Worm (Caenorhabditis elegans) whole organism, dauer: ENCODE measurements around the gene T28A11.20.

ENCODE experiments used
- unc-62 ChIP-seq: sonication (generic microtip); optimal IDR thresholded peaks from 2 replicates; lab custom pipeline; 2017; ENCODE audit warnings: missing biosample characterization, missing genetic modification reagents, missing genetic modification characterization

Gene T28A11.20

DNA sequence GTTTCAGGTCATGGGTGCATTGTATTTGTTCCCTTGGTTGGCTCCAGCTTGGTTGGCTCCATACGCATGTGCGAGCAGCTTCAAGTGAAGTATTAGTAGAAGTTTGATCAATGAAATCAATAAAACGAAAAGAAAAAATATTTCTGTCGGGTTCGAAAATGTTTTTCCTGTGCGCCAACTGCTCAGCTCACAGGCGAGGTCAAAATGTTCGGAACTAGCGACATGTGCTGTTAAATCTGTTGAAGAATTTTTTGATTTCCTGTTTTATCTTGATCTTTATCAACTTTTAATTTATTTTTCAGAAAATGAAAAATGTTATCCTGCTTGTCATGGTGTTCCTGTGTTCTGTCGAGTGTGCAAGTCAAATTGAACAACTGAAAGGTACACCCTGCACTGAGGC, 8.5 kb upstream of the T28A11.20 start, which contains the start of gene T28A11.25:
TSS of gene T28A11.25 (plus strand) at position 301 of the 400 bp plus-strand sequence.
- TF ChIP-seq unc-62 (GFP tag; lab: Kevin White, UChicago), result no peak

DNA sequence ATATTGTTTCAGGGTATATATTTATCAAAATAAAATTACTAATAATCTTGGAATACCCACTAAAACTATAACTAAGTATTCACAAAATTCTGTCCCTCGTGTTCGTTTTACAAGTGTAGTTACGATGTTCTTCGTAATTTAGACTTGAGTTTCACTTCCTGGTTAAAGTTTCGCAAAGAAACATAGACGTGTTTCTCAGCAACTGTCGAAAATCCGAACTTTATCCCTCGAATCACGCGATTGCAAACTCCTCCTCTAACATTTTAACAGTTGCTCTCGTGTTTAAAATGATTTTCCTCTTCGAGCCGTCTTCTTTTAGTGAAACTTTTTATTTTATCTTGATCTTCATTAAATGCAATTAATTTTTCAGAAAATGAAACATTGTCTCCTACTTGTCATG, 7.0 kb upstream of the T28A11.20 start, which contains the start of gene T28A11.2:
TSS of gene T28A11.2 (plus strand) at position 371 of the 400 bp plus-strand sequence.
- no peak for TF ChIP-seq unc-62 (GFP tag; lab: Kevin White, UChicago)

DNA sequence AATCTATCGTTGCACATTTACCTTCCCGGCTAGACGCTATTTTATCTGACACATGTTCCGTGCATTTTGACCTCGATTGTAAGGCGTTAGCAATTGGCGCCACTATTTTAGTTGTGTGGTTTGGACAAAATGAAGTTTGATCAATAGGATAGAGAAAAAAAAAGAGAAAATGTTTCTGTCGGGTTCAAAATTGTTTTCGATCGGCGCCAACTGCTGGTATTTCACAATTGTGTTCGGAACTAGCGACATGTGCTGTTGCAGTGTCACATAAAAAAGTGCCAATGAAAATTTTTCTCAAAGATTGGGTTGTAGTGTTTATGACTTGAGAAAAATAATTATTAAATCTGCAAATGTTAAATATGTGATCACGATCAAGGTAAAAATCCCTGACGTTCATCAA, 6.1 kb upstream of the T28A11.20 start:
- no peak for TF ChIP-seq unc-62 (GFP tag; lab: Kevin White, UChicago)

DNA sequence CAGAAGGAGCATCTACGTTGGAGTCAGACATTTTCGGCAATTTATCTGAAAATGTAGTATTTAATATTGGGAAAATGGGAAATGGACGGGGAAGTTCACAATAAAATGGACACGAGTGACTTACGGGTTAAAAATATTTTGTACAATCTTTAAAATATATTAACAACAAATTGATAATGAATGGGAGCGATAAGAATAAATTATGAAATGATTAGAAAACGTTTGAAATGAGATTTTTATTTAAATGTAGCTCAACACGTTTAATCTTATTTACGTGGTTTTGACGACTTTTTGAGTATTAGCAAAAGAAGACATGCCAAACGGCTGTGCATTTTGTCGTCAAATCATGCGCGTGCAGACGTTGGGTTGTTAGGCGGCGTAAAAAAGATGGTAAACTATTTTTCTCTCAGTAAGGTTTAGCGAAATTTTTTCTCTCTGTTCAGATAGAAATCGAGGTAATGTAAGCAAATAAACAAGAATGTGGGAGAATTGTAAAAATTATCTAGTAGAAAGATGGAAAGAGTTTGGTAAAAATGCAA, 5.1 kb upstream of the T28A11.20 start, which contains the start of gene fbxa-64:
TSS of gene fbxa-64 (minus strand) at position 51 of the 539 bp plus-strand sequence.
- no peak for TF ChIP-seq unc-62 (GFP tag; lab: Kevin White, UChicago)

DNA sequence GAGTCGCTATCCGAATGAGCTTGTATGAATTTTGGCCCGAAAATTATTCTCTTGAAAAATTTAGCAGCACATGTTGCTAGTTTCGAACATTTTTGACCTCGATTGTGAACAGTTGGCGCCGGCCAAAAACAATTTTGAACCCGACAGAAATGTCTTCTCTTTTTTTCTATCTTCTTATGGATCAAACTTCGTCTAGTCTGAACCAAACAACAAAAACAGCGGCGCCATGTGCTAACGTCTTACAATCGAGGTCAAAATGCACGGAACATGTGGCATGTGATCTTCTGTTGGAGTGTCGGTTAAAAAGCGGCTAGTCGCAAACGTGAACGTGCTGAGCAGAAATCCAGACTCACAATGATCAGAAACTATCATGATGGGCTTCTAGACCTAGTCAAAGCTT, 3.1 kb upstream of the T28A11.20 start:
- TF ChIP-seq unc-62 (GFP tag; lab: Kevin White, UChicago), result no peak

DNA sequence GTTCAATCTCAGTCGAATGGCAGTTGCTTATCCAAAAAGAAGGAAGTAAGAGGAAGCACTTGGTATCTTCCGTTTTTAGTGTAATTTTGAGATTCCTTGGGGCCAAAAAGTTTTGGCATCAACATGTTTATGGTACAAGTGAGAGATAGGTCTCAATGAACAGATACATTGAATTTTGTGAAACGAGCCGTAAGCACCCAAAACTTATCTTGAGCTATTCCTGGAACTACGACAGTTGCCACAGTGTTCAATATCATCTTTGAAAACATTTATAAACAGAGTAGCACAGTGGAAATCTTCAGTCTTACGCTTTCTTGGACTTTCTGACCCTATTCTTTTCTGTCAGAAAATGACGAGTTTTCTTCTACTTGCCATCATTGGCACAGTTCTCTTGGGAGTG, 2.0 kb upstream of the T28A11.20 start, which contains the start of gene T28A11.3:
TSS of gene T28A11.3 (plus strand) at position 301 of the 400 bp plus-strand sequence.
- TF ChIP-seq unc-62 (GFP tag; lab: Kevin White, UChicago), result no peak

DNA sequence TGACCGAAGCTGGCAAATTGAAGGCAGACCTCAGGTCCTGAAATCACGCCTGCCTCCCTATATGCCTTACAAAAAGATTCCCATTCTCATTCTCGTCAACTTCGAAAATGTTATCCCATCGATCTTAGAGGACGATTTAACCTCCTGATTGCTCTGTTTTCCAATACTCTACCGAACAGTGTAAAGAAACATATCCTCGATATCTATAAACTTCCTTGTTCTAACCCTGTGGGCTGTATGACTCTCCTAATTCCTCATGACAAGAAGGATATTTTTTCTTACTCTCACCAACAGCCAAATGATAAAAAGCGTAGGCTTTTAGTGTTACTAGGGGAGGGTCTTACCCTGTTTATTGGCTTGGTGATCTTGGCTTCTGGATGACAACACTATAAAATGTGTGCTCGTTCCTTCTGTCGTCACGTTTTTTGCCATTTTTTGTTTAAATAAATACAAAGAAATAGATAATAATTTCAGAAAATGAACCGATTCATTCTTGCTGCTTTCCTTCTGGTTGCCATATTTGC, 583 bp upstream of the T28A11.20 start, which contains the start of gene T28A11.4:
TSS of gene T28A11.4 (plus strand) at position 474 of the 524 bp plus-strand sequence.
- TF ChIP-seq unc-62 (GFP tag; lab: Kevin White, UChicago), result no peak

DNA sequence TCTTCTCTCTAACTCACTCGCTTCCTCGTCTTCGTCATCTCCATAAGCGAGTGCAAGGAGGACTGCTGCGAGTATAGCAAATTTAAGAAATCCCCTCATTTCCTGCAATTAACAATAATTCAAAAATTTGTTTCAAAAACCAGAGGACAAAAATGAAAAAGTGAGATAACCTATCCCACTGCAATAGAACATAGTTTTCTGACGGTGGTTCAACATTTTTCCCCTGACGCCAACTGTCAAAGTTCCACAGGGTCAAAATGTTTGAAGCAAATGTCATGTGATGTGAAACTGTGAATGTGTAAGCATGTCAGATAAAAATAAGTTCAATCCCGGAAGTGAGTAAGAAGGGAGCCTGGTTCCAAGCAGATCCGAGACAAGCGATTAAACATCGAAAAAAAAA, 3.6 kb downstream of the T28A11.20 start, which contains the start of gene T28A11.19:
TSS of gene T28A11.19 (minus strand) at position 108 of the 400 bp plus-strand sequence.
- TF ChIP-seq unc-62 (GFP tag; lab: Kevin White, UChicago), result no peak

DNA sequence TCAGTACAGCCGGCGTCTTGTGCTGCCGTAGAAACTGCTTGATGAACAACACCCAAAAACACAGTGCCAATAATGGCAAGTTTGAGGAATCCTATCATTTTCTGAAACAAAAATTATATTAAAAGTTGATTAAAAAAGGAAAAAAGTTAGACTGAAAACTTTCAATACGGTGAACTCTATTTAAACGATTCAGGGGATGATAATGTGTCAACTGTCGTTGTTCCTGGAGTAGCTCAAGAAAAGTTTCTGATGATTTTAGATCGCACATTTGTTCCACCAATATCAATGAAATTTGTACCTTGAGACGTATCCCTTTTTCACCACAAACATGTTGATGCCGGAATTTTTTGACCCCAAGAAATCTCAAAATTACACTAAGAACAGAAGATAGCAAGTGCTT, 5.1 kb downstream of the T28A11.20 start, which contains the start of gene T28A11.18:
TSS of gene T28A11.18 (minus strand) at position 101 of the 400 bp plus-strand sequence.
- no peak for TF ChIP-seq unc-62 (GFP tag; lab: Kevin White, UChicago)

DNA sequence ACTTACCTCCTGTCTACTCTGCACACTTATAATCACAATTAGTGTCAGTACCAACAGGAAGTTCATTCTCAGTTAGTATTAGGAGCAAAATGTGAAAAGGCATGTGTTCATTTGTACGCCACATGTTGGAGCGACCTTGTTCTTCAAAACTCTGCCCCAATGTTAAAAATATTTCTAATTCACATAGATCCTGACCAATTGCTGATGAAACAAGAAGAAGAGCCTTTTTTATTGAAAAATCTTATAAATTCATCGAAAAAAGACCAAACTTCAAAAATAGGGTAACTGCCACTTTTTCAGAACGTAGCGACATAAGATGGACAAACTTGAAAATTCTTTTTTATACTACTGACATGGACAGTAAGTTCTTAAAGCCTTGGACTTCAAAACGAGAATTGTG, 6.9 kb downstream of the T28A11.20 start, which contains the start of gene T28A11.17:
TSS of gene T28A11.17 (minus strand) at position 101 of the 400 bp plus-strand sequence.
- no peak for TF ChIP-seq unc-62 (GFP tag; lab: Kevin White, UChicago)

DNA sequence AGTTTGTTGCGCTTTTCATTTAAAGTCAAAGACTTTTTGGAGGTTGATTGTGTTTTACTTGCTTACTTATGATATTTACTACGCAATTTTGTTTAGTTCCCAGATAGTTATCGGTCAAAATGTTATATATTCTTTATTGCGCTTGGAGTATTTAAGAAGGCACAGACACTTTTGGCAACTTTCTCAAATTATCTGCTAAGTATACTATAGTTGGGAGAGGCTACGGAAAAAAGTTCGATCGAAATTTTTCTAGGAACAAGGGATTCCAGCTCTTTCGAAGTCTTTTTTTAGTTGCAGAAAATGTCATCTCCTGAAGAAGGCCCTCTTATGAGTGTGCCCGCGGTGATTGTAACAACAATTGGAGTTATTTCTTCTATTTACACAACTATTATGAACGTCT, 13.0 kb downstream of the T28A11.20 start, which contains the start of gene srbc-5:
TSS of gene srbc-5 (plus strand) at position 301 of the 400 bp plus-strand sequence.
- TF ChIP-seq unc-62 (GFP tag; lab: Kevin White, UChicago), result no peak

DNA sequence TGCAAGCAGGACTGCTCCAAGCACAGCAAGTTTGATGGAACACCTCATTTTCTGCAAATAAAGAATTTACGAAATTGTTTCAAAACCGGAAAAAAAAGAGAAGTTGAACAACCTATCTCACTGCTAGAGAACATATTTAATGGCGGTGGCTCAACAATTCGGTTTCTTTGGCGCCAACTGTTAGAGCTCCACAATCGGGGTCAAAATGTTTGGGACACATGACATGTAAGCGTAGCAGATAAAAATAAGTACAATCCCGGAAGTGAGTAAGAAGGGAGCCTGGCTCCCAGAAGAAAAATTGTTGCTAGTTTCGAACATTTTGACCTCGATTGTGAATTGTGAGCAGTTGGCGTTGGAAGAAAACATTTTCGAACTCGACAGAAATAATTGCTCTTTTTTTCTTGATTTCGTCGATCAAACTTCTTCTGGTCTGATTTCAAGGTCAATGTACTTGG, 13.9 kb downstream of the T28A11.20 start, which contains the start of gene T28A11.16:
TSS of gene T28A11.16 (minus strand) at position 51 of the 455 bp plus-strand sequence.
- no peak for TF ChIP-seq unc-62 (GFP tag; lab: Kevin White, UChicago)

DNA sequence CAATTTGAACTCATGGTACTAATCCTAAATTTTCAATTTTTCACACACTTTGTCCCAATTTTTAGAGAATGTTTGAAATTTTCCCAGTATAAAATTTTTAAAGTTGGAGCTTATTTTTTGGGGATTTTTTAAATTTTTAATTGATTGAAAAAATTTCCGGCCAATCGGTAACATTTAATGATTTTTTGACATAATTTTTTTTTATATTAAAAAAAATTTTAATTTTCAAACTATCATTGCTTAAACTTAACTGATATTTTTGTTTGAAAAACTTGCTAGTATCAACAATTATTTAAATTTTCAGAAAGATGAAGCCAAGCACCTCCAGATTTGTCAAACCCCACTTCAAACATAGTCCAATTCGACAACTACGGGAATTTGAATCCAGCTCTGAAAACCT, 15.8 kb downstream of the T28A11.20 start, which contains the start of gene T28A11.22:
TSS of gene T28A11.22 (plus strand) at position 301 of the 400 bp plus-strand sequence.
- TF ChIP-seq unc-62 (GFP tag; lab: Kevin White, UChicago), result no peak

DNA sequence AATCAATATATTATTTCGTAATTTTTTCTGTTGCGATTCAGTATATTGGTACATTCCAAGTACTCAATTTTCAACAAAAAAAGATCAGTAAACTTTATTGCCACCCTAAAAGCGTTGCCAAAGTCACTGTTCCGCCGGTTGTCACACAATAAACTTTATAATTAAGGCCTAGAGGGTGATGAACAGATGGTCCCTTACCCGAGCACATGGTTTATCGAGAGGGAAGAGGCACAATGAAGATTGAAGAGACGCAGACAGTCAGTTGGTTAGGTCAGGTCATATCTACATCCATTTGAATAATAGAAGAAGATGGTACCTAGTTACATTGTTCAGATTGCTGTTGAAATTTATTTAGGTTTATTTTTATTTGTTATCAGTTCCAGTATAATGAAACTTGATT, 16.2 kb downstream of the T28A11.20 start:
- TF ChIP-seq unc-62 (GFP tag; lab: Kevin White, UChicago), result no peak

DNA sequence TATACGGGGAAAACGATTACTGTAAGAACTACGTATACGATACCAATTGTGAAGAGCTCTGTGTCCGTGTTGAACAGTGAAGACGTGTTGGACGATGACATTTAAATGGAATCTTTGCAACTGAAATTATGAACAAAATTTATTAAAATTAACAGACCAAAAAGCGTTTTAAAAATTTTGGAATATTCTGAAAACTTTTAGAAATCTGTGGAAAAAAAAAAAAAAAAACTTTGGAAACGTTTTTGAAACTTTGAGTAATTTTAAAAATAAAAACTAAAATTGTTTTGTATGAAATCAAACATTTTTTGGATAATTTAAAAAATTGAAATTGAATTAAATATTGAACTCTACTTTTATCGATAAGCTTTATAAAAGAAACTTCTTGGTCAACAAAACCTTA, 17.0 kb downstream of the T28A11.20 start, which contains the start of gene srt-63:
TSS of gene srt-63 (minus strand) at position 101 of the 400 bp plus-strand sequence.
- TF ChIP-seq unc-62 (GFP tag; lab: Kevin White, UChicago), result no peak

DNA sequence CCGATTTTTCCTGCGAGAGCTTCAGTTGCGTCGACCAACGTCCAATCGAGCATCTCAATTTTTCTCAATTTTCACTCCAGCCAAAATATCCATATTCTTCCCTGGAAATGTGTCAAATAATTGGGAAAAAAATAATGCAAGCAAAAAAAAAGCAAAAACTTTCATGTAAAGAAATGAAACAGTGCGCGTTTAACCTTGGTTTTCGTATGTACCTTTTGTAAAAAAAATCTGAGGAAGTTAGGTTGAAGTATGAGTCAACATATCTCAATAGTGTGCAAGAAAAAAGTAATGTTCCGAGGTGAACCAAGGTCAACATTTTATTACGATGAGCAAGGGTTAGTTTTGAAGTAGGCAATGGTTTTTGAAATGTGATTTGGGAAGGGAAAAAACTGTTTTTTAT, 22.9 kb downstream of the T28A11.20 start, which contains the start of gene T28A11.13:
TSS of gene T28A11.13 (minus strand) at position 101 of the 400 bp plus-strand sequence.
- TF ChIP-seq unc-62 (GFP tag; lab: Kevin White, UChicago), result no peak
